Worm (Caenorhabditis elegans) whole organism, L2 larva: ENCODE results near the gene col-90.

ENCODE experiments used
- C34F6.9 ChIP-seq: fragments of 150-350 bp; optimal IDR thresholded peaks from 2 replicates; lab custom pipeline; 2014; ENCODE audit warnings: missing biosample characterization, missing genetic modification characterization
- F13H6.1 ChIP-seq: sonication (generic microtip); optimal IDR thresholded peaks from 2 replicates; lab custom pipeline; 2016; ENCODE audit warnings: missing genetic modification characterization, missing compliant biosample characterization
- R02D3.7 ChIP-seq: fragments of 150-350 bp; optimal IDR thresholded peaks from 2 replicates; lab custom pipeline; 2014; ENCODE audit warnings: missing biosample characterization, missing genetic modification characterization
- alr-1 ChIP-seq: fragments of 150-350 bp; optimal IDR thresholded peaks from 2 replicates; lab custom pipeline; 2014; ENCODE audit warnings: missing biosample characterization, missing genetic modification characterization
- aly-2 ChIP-seq: fragments of 150-350 bp; optimal IDR thresholded peaks from 2 replicates; lab custom pipeline; 2014; ENCODE audit warnings: missing biosample characterization, missing genetic modification characterization
- ama-1 ChIP-seq: fragments of 150-350 bp; optimal IDR thresholded peaks from 2 replicates; lab custom pipeline; 2018; ENCODE audit warnings: inconsistent platforms
- blmp-1 ChIP-seq: sonication (generic microtip); optimal IDR thresholded peaks from 2 replicates; lab custom pipeline; 2017; ENCODE audit warnings: missing genetic modification characterization, mild to moderate bottlenecking, missing compliant biosample characterization, antibody characterized with exemption, moderate library complexity; ENCODE audit not compliant: insufficient read depth
- ceh-16 ChIP-seq: fragments of 150-350 bp; optimal IDR thresholded peaks from 2 replicates; lab custom pipeline; 2014; ENCODE audit warnings: missing biosample characterization, missing genetic modification characterization
- ceh-82 ChIP-seq: fragments of 150-350 bp; optimal IDR thresholded peaks from 2 replicates; lab custom pipeline; 2014; ENCODE audit warnings: missing biosample characterization, missing genetic modification characterization
- crh-2 ChIP-seq: sonication (generic microtip); optimal IDR thresholded peaks from 2 replicates; lab custom pipeline; 2017; ENCODE audit warnings: missing biosample characterization, missing genetic modification characterization
- dmd-4 ChIP-seq: sonication (generic microtip); optimal IDR thresholded peaks from 2 replicates; lab custom pipeline; 2017; ENCODE audit warnings: missing biosample characterization, missing genetic modification characterization
- egl-27 ChIP-seq: sonication (generic microtip); optimal IDR thresholded peaks from 3 replicates; lab custom pipeline; 2017; ENCODE audit warnings: missing biosample characterization, missing genetic modification reagents, missing genetic modification characterization
- elt-1 ChIP-seq: fragments of 150-350 bp; optimal IDR thresholded peaks from 2 replicates; lab custom pipeline; 2014; ENCODE audit warnings: missing biosample characterization, missing genetic modification characterization
- elt-3 ChIP-seq: sonication (generic microtip); optimal IDR thresholded peaks from 2 replicates; lab custom pipeline; 2017; ENCODE audit warnings: missing biosample characterization, missing genetic modification characterization
- fos-1 ChIP-seq: fragments of 150-350 bp; optimal IDR thresholded peaks from 2 replicates; lab custom pipeline; 2014; ENCODE audit warnings: missing biosample characterization, missing genetic modification characterization
- gmeb-1 ChIP-seq: fragments of 150-350 bp; optimal IDR thresholded peaks from 2 replicates; lab custom pipeline; 2014; ENCODE audit warnings: missing biosample characterization, missing genetic modification characterization
- lin-13 ChIP-seq: fragments of 150-350 bp; optimal IDR thresholded peaks from 2 replicates; lab custom pipeline; 2014; ENCODE audit warnings: missing biosample characterization, missing genetic modification reagents, missing genetic modification characterization
- lin-39 ChIP-seq: fragments of 150-350 bp; optimal IDR thresholded peaks from 2 replicates; lab custom pipeline; 2014; ENCODE audit warnings: missing biosample characterization, missing genetic modification reagents, missing genetic modification characterization
- lsy-2 ChIP-seq, 2 experiments: fragments of 150-350 bp in 1 of 2; sonication (generic microtip) in 1 of 2; optimal IDR thresholded peaks; 2 replicates each; lab custom pipeline; 2014 to 2017; ENCODE audit warnings: missing biosample characterization in 2 of 2, missing genetic modification characterization in 2 of 2
- mab-5 ChIP-seq: fragments of 150-350 bp; optimal IDR thresholded peaks from 2 replicates; lab custom pipeline; 2014; ENCODE audit warnings: missing biosample characterization, missing genetic modification characterization
- mbf-1 ChIP-seq: sonication (generic microtip); optimal IDR thresholded peaks from 2 replicates; lab custom pipeline; 2017; ENCODE audit warnings: missing biosample characterization, missing genetic modification characterization
- mdl-1 ChIP-seq, 2 experiments: fragments of 150-350 bp in 1 of 2; sonication (generic microtip) in 1 of 2; optimal IDR thresholded peaks; 2 replicates each; lab custom pipeline; 2017; ENCODE audit warnings: missing biosample characterization in 2 of 2, missing genetic modification characterization in 2 of 2
- nhr-10 ChIP-seq: sonication (generic microtip); optimal IDR thresholded peaks from 2 replicates; lab custom pipeline; 2017; ENCODE audit warnings: missing biosample characterization, missing genetic modification characterization
- nhr-11 ChIP-seq: fragments of 150-350 bp; optimal IDR thresholded peaks from 2 replicates; lab custom pipeline; 2014; ENCODE audit warnings: missing biosample characterization, missing genetic modification characterization
- nhr-12 ChIP-seq: fragments of 150-350 bp; optimal IDR thresholded peaks from 2 replicates; lab custom pipeline; 2014; ENCODE audit warnings: missing biosample characterization, missing genetic modification characterization
- nhr-129 ChIP-seq: fragments of 150-350 bp; optimal IDR thresholded peaks from 2 replicates; lab custom pipeline; 2014; ENCODE audit warnings: missing biosample characterization, missing genetic modification characterization
- nhr-21 ChIP-seq: fragments of 150-350 bp; optimal IDR thresholded peaks from 2 replicates; lab custom pipeline; 2014; ENCODE audit warnings: missing biosample characterization, missing genetic modification characterization
- nhr-23 ChIP-seq: fragments of 150-350 bp; optimal IDR thresholded peaks from 2 replicates; lab custom pipeline; 2014; ENCODE audit warnings: missing biosample characterization, missing genetic modification reagents, missing genetic modification characterization
- nhr-25 ChIP-seq: fragments of 150-350 bp; sonication (generic microtip); optimal IDR thresholded peaks from 3 replicates; lab custom pipeline; 2014; ENCODE audit warnings: missing biosample characterization, missing genetic modification characterization
- nhr-77 ChIP-seq: fragments of 150-350 bp; optimal IDR thresholded peaks from 2 replicates; lab custom pipeline; 2014; ENCODE audit warnings: missing biosample characterization, missing genetic modification characterization
- peb-1 ChIP-seq: fragments of 150-350 bp; optimal IDR thresholded peaks from 2 replicates; lab custom pipeline; 2014; ENCODE audit warnings: missing biosample characterization, missing genetic modification characterization
- sem-4 ChIP-seq: fragments of 150-350 bp; optimal IDR thresholded peaks from 2 replicates; lab custom pipeline; 2014; ENCODE audit warnings: missing biosample characterization, missing genetic modification reagents, missing genetic modification characterization
- unc-39 ChIP-seq: fragments of 150-350 bp; optimal IDR thresholded peaks from 2 replicates; lab custom pipeline; 2014; ENCODE audit warnings: missing biosample characterization, missing genetic modification characterization
- unc-55 ChIP-seq: fragments of 150-350 bp; sonication (generic microtip); optimal IDR thresholded peaks from 3 replicates; lab custom pipeline; 2014; ENCODE audit warnings: missing biosample characterization, missing genetic modification reagents, missing genetic modification characterization
- unc-62 ChIP-seq: fragments of 150-350 bp; optimal IDR thresholded peaks from 2 replicates; lab custom pipeline; 2014; ENCODE audit warnings: missing biosample characterization, missing genetic modification reagents, missing genetic modification characterization
- ztf-1 ChIP-seq: fragments of 200-800 bp; sonication (Bioruptor generic); conservative IDR thresholded peaks from 2 replicates; pipeline ENCODE4 v1.3.6; 2022; ENCODE audit warnings: missing genetic modification characterization, missing compliant biosample characterization
- ztf-11 ChIP-seq: sonication (generic microtip); optimal IDR thresholded peaks from 2 replicates; lab custom pipeline; 2017; ENCODE audit warnings: missing biosample characterization, missing genetic modification characterization
- ztf-4 ChIP-seq: fragments of 150-350 bp; optimal IDR thresholded peaks from 2 replicates; lab custom pipeline; 2014; ENCODE audit warnings: missing biosample characterization, missing genetic modification characterization

col-90 gene

ce11 chrIII:7940819-7941218 lies 7.8 kb upstream of the col-90 start, which contains the start of gene C29E4.12 (continued):
- TF ChIP-seq ztf-11 (no peak), R02D3.7 (tag; lab: Kevin White, UChicago) (peak; percentile 20), nhr-10 (tag; lab: Kevin White, UChicago) (no peak), ceh-16 (tag; lab: Kevin White, UChicago) (no peak), ceh-82 (tag; lab: Kevin White, UChicago) (no peak)

ce11 chrIII:7941417-7941816 lies 7.2 kb upstream of the col-90 start, which contains the start of gene kle-2:
Gene kle-2 (plus strand): TSS chrIII:7941717.
- no peak for TF ChIP-seq nhr-77 (tag; lab: Kevin White, UChicago)
- no peak for TF ChIP-seq R02D3.7 (tag; lab: Kevin White, UChicago)
- no peak for TF ChIP-seq lin-13
- no peak for TF ChIP-seq aly-2 (tag; lab: Kevin White, UChicago)
- TF ChIP-seq nhr-12 (tag; lab: Kevin White, UChicago) = no peak
- no peak for TF ChIP-seq lsy-2 (tag; optimal IDR thresholded peaks at IDR 0.05; lab: Kevin White, UChicago)
- TF ChIP-seq mdl-1 (tag; optimal IDR thresholded peaks at IDR 0.05; lab: Kevin White, UChicago) = no peak
- TF ChIP-seq elt-3 (tag; lab: Kevin White, UChicago) = no peak
- no peak for TF ChIP-seq ceh-82 (tag; lab: Kevin White, UChicago)
- no peak for TF ChIP-seq dmd-4 (tag; lab: Kevin White, UChicago)
- no peak for TF ChIP-seq ztf-4 (tag; lab: Kevin White, UChicago)
- TF ChIP-seq F13H6.1 = no peak

ce11 chrIII:7946968-7947491 lies 1.6 kb upstream of the col-90 start, which contains the start of gene gsto-1:
Gene gsto-1 (minus strand): TSS chrIII:7947018.
- TF ChIP-seq nhr-129 (tag; lab: Kevin White, UChicago) (peak; percentile 31), gmeb-1 (tag; lab: Kevin White, UChicago) (peak; percentile 6), crh-2 (peak; percentile 8), blmp-1 (tag; lab: Kevin White, UChicago) (no peak), fos-1 (tag; lab: Kevin White, UChicago) (peak; percentile 26), nhr-25 (tag; lab: Kevin White, UChicago) (no peak)

ce11 chrIII:7947677-7948076 lies 961 bp upstream of the col-90 start:
- no peak for TF ChIP-seq nhr-129 (tag; lab: Kevin White, UChicago)
- no peak for TF ChIP-seq dmd-4 (tag; lab: Kevin White, UChicago)
- TF ChIP-seq nhr-77 (tag; lab: Kevin White, UChicago) = no peak
- no peak for TF ChIP-seq F13H6.1
- TF ChIP-seq unc-39 (tag; lab: Kevin White, UChicago) = no peak
- TF ChIP-seq R02D3.7 (tag; lab: Kevin White, UChicago) = no peak
- no peak for TF ChIP-seq gmeb-1 (tag; lab: Kevin White, UChicago)
- TF ChIP-seq ztf-11 = no peak
- no peak for TF ChIP-seq nhr-11 (tag; lab: Kevin White, UChicago)
- no peak for TF ChIP-seq ztf-1
- no peak for TF ChIP-seq ama-1 (lab: Kevin White, UChicago)
- no peak for TF ChIP-seq blmp-1 (tag; lab: Kevin White, UChicago)
- no peak for TF ChIP-seq alr-1
- no peak for TF ChIP-seq peb-1 (tag; lab: Kevin White, UChicago)
- no peak for TF ChIP-seq lsy-2 (tag; optimal IDR thresholded peaks at IDR 0.05; lab: Kevin White, UChicago)
- no peak for TF ChIP-seq lin-39 (tag; lab: Kevin White, UChicago)
- TF ChIP-seq egl-27 (tag; lab: Kevin White, UChicago) = no peak
- TF ChIP-seq nhr-23 (tag; lab: Kevin White, UChicago) = no peak

- no peak for TF ChIP-seq gmeb-1 (tag; lab: Kevin White, UChicago)
- peak; percentile 76 for TF ChIP-seq ama-1 (lab: Kevin White, UChicago)
Measured at ce11 chrIII:7950447-7950846, 1.8 kb downstream of the col-90 start.

- TF ChIP-seq F13H6.1 (peak; percentile 15), dmd-4 (tag; lab: Kevin White, UChicago) (no peak), nhr-25 (tag; lab: Kevin White, UChicago) (no peak), crh-2 (peak; percentile 87), ceh-82 (tag; lab: Kevin White, UChicago) (no peak), unc-55 (GFP tag; lab: Kevin White, UChicago) (peak; percentile 83), nhr-10 (tag; lab: Kevin White, UChicago) (no peak), unc-62 (no peak), nhr-77 (tag; lab: Kevin White, UChicago) (no peak), lin-13 (no peak), sem-4 (tag; lab: Kevin White, UChicago) (no peak), R02D3.7 (tag; lab: Kevin White, UChicago) (no peak), egl-27 (tag; lab: Kevin White, UChicago) (no peak), ztf-4 (tag; lab: Kevin White, UChicago) (no peak), nhr-21 (tag; lab: Kevin White, UChicago) (no peak), peb-1 (tag; lab: Kevin White, UChicago) (no peak), lsy-2 (tag; optimal IDR thresholded peaks at IDR 0.05; lab: Kevin White, UChicago) (peak; percentile 27 to 80), ztf-11 (no peak), C34F6.9 (tag; lab: Kevin White, UChicago) (peak; percentile 63), elt-1 (tag; lab: Kevin White, UChicago) (no peak), mab-5 (tag; lab: Kevin White, UChicago) (no peak), mbf-1 (no peak), gmeb-1 (tag; lab: Kevin White, UChicago) (peak; percentile 60), nhr-129 (tag; lab: Kevin White, UChicago) (peak; percentile 6)
Measured at ce11 chrIII:7952077-7952765, 3.6 kb downstream of the col-90 start, which contains the start of gene C29E4.15. Gene C29E4.15 (plus strand): TSS chrIII:7952623.
